Fruit fly (Drosophila melanogaster): ENCODE results near the gene CG15211.
A peak's percentile ranks its signal among the peaks of the same experiment; 100 is the strongest.

CG15211 gene

DNA sequence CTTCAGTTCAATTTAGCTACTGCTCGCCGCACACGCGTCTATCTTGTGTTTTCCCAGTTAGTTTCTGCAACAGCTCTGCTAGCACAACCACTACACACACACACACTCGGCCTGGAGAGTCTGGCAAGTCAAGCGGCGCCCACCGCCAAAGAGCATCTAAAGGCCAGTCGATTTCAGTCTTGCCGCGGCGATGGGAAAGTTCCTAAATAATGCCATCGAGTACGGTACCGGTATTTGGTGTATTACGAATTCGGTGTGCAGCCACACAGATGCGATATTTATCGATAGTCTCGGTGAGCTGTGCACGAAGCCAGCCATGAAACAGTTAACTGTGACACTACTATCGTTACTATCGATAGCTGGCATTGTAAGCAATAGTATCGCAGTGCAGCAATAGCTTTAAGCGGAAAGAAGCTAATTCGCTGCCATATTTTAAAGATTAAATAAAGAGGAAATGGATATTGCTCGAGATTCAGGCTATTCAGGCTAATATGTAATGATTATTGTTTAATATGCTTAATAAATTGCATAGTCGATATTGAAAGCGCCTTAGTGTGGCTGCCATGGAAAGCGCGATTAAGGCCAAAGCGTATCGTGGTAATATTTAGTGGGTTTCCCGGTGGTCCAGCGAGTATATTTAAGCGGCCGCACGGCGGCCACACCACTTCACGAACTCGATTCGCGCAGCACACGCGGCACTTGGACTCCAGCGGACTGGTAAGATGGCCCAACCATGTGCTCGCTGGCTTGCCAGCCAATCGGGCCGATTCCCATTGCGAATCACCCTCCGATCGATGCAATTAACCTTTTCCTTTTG is 27.4 kb upstream of the CG15211 start, which contains the start of gene stx (continued):
- peak in 1 of 2 experiments; percentile 31 for TF ChIP-seq ss (GFP tag; optimal IDR thresholded peaks at IDR 0.05)
- no peak for TF ChIP-seq CG6276 (GFP tag; optimal IDR thresholded peaks at IDR 0.05)
- TF ChIP-seq Lpt (GFP tag; optimal IDR thresholded peaks at IDR 0.05): no peak
- peak; percentile 45; the same call in 1 of the 2 replicates for TF ChIP-seq CG15336 (GFP tag; IDR thresholded peaks at IDR 0.05)
- peak; percentile 52 for TF ChIP-seq CG3919 (GFP tag; optimal IDR thresholded peaks at IDR 0.05)
- no peak for TF ChIP-seq CG32006 (GFP tag; optimal IDR thresholded peaks at IDR 0.05)
- no peak for TF ChIP-seq dac (GFP tag; optimal IDR thresholded peaks at IDR 0.05)
- no peak for TF ChIP-seq CG8632 (GFP tag; optimal IDR thresholded peaks at IDR 0.05)
- TF ChIP-seq lz (GFP tag; optimal IDR thresholded peaks at IDR 0.05): no peak
- TF ChIP-seq OdsH (GFP tag; optimal IDR thresholded peaks at IDR 0.05): no peak
- TF ChIP-seq net (GFP tag; optimal IDR thresholded peaks at IDR 0.05): no peak
- TF ChIP-seq CG6854 (GFP tag; optimal IDR thresholded peaks at IDR 0.05): peak; percentile 65
- no peak for TF ChIP-seq CG11294 (GFP tag; IDR thresholded peaks at IDR 0.05)
- TF ChIP-seq acj6 (GFP tag; optimal IDR thresholded peaks at IDR 0.05): no peak
- no peak for TF ChIP-seq Hr39 (GFP tag; optimal IDR thresholded peaks at IDR 0.05)
- TF ChIP-seq CG31627 (GFP tag; optimal IDR thresholded peaks at IDR 0.05): no peak
- TF ChIP-seq Blimp-1 (GFP tag; optimal IDR thresholded peaks at IDR 0.05): no peak
- TF ChIP-seq CG3032 (tag; optimal IDR thresholded peaks at IDR 0.05): no peak
- no peak for TF ChIP-seq achi (GFP tag; optimal IDR thresholded peaks at IDR 0.05)
- no peak for TF ChIP-seq Eip75B (GFP tag; optimal IDR thresholded peaks at IDR 0.05)
- TF ChIP-seq Ets96B (tag; optimal IDR thresholded peaks at IDR 0.05): no peak
- no peak for TF ChIP-seq topi (GFP tag; optimal IDR thresholded peaks at IDR 0.05)
- no peak for TF ChIP-seq spab (GFP tag; optimal IDR thresholded peaks at IDR 0.05)

- TF ChIP-seq svp (GFP tag) (peak; percentile 75), CG11762 (GFP tag; optimal IDR thresholded peaks at IDR 0.05; ENCODE audit: insufficient read depth) (no peak), CG6792 (GFP tag; optimal IDR thresholded peaks at IDR 0.05) (no peak), Sox102F (GFP tag; optimal IDR thresholded peaks at IDR 0.05) (no peak)
Measured at dm6 chrX:10745590-10745953, 26.8 kb upstream of the CG15211 start.

- TF ChIP-seq CG32006 (GFP tag; optimal IDR thresholded peaks at IDR 0.05) (no peak), fkh (GFP tag; optimal IDR thresholded peaks at IDR 0.05) (peak; percentile 1), svp (GFP tag) (peak; percentile 76), CG4318 (GFP tag; optimal IDR thresholded peaks at IDR 0.05) (no peak), Smox (GFP tag; optimal IDR thresholded peaks at IDR 0.05) (no peak), vri (GFP tag; optimal IDR thresholded peaks at IDR 0.05) (no peak), OdsH (GFP tag; optimal IDR thresholded peaks at IDR 0.05) (no peak)
Measured at dm6 chrX:10748647-10749046, 23.7 kb upstream of the CG15211 start.

DNA sequence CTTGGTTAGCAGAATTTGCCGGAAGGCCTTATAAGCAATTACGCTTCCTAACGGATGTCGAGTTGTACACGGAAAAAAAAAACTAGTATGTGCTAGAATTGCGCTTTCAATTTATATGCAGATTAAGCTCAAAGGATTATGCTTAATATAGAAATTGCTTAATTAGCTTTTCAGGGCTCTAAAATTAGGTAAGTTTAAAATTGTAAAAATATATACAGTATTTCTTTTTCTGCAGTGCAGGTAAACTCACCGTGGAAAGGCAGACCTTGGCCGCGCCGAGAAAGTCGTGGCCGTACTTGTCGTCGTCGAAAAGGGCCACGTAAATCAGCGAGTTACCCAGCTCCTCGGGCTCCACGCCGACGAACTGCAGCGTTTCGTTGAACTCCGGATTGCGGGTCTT is 21.7 kb upstream of the CG15211 start:
- no peak for TF ChIP-seq dsx (GFP tag; optimal IDR thresholded peaks at IDR 0.05; ENCODE audit: poor library complexity, severe bottlenecking)
- TF ChIP-seq CG8632 (GFP tag; optimal IDR thresholded peaks at IDR 0.05): no peak
- TF ChIP-seq CG31627 (GFP tag; optimal IDR thresholded peaks at IDR 0.05): no peak
- peak; percentile 54 for TF ChIP-seq Eip78C (GFP tag)
- TF ChIP-seq CG8319 (GFP tag; optimal IDR thresholded peaks at IDR 0.05): no peak
- TF ChIP-seq Met (GFP tag; optimal IDR thresholded peaks at IDR 0.05): no peak
- no peak for TF ChIP-seq Hr4 (GFP tag; optimal IDR thresholded peaks at IDR 0.05)
